Fruit fly (Drosophila melanogaster) whole organism, pupa: Measurements from ENCODE around the gene CG18661.

ENCODE experiments used
- CG13204 ChIP-seq: fragments of 200-800 bp; sonication (Bioruptor generic); optimal IDR thresholded peaks from 2 replicates; lab custom pipeline; 2018; ENCODE audit warnings: missing biosample characterization, mild to moderate bottlenecking, missing genetic modification characterization, moderate library complexity
- CG14655 ChIP-seq: fragments of 200-800 bp; sonication (Bioruptor generic); optimal IDR thresholded peaks from 3 replicates; lab custom pipeline; 2017; ENCODE audit warnings: mild to moderate bottlenecking, missing biosample characterization, missing genetic modification reagents, missing genetic modification characterization
- CG15710 ChIP-seq: fragments of 200-800 bp; sonication (Bioruptor generic); optimal IDR thresholded peaks from 2 replicates; lab custom pipeline; 2018; ENCODE audit warnings: missing biosample characterization, mild to moderate bottlenecking, missing genetic modification characterization, moderate library complexity
- CG4496 ChIP-seq: fragments of 200-800 bp; sonication (Bioruptor generic); IDR thresholded peaks from 3 replicates; pipeline ENCODE4 v1.3.6; 2022; ENCODE audit warnings: missing biosample characterization, missing genetic modification characterization
- CG8159 ChIP-seq: fragments of 200-800 bp; sonication (Bioruptor generic); optimal IDR thresholded peaks from 3 replicates; lab custom pipeline; 2018; ENCODE audit warnings: missing biosample characterization, mild to moderate bottlenecking, missing genetic modification characterization, moderate library complexity
- CG9948 ChIP-seq: fragments of 200-800 bp; sonication (Bioruptor generic); optimal IDR thresholded peaks from 2 replicates; lab custom pipeline; 2018; ENCODE audit warnings: missing biosample characterization, mild to moderate bottlenecking, missing genetic modification characterization, moderate library complexity
- D1 ChIP-seq: fragments of 200-800 bp; sonication (Bioruptor generic); optimal IDR thresholded peaks from 2 replicates; lab custom pipeline; 2018; ENCODE audit warnings: missing biosample characterization, mild to moderate bottlenecking, missing genetic modification characterization, moderate library complexity
- EcR ChIP-seq: fragments of 200-800 bp; sonication (Bioruptor generic); optimal IDR thresholded peaks from 3 replicates; lab custom pipeline; 2019; ENCODE audit warnings: missing biosample characterization, missing genetic modification characterization, mild to moderate bottlenecking, moderate library complexity, missing genetic modification reagents
- Pif1A ChIP-seq: fragments of 200-800 bp; sonication (Bioruptor generic); optimal IDR thresholded peaks from 3 replicates; lab custom pipeline; 2016; ENCODE audit warnings: missing biosample characterization, missing genetic modification characterization
- Pif1B ChIP-seq: fragments of 200-800 bp; sonication (Bioruptor generic); optimal IDR thresholded peaks from 3 replicates; lab custom pipeline; 2016; ENCODE audit warnings: missing biosample characterization, missing genetic modification characterization
- Snoo ChIP-seq: fragments of 200-800 bp; sonication (Bioruptor generic); optimal IDR thresholded peaks from 3 replicates; lab custom pipeline; 2017; ENCODE audit warnings: missing biosample characterization, mild to moderate bottlenecking, missing genetic modification characterization, inconsistent platforms

DNA sequence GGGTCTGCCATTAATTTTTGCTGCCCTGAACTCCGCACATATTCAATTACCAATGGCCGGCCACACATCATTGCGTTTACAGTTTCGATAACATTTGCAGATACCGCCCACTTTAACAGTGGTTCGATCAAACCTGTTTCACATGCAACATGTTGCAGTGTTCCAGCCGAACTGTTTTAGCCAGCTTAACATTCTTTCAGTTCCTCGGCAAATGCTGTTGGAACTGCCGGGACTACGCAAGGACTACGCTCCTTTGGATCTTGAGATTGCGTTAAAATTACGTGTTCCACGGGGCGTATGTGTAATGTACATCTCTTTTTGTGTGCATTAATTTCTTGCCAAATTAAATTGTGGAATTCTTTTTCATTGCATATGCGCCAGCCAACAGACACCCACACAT is 22.0 kb downstream of the CG18661 start:
- TF ChIP-seq CG13204 (GFP tag; lab: Kevin White, UChicago): no peak
- no peak for TF ChIP-seq CG8159 (tag; lab: Kevin White, UChicago)
- TF ChIP-seq Snoo (tag; lab: Kevin White, UChicago): no peak
- TF ChIP-seq CG9948 (tag; lab: Kevin White, UChicago): no peak
- TF ChIP-seq EcR (GFP tag; lab: Kevin White, UChicago): no peak
- no peak for TF ChIP-seq CG14655 (GFP tag; lab: Kevin White, UChicago)
- no peak for TF ChIP-seq CG15710
- TF ChIP-seq CG4496 (GFP tag; lab: Robert Waterston, UW): no peak
- no peak for TF ChIP-seq D1
- TF ChIP-seq Pif1B (GFP tag; lab: Kevin White, UChicago): no peak
- TF ChIP-seq Pif1A (GFP tag; lab: Kevin White, UChicago): no peak
